Worm (Caenorhabditis elegans) whole organism, L2 larva: ENCODE data around the gene crb-1.

Source experiments
- aly-2 ChIP-seq: fragments of 150-350 bp; optimal IDR thresholded peaks from 2 replicates; lab custom pipeline; 2014; ENCODE audit warnings: missing biosample characterization, missing genetic modification characterization
- blmp-1 ChIP-seq: sonication (generic microtip); optimal IDR thresholded peaks from 2 replicates; lab custom pipeline; 2017; ENCODE audit warnings: missing genetic modification characterization, mild to moderate bottlenecking, missing compliant biosample characterization, antibody characterized with exemption, moderate library complexity; ENCODE audit not compliant: insufficient read depth
- ceh-82 ChIP-seq: fragments of 150-350 bp; optimal IDR thresholded peaks from 2 replicates; lab custom pipeline; 2014; ENCODE audit warnings: missing biosample characterization, missing genetic modification characterization
- lin-13 ChIP-seq: fragments of 150-350 bp; optimal IDR thresholded peaks from 2 replicates; lab custom pipeline; 2014; ENCODE audit warnings: missing biosample characterization, missing genetic modification reagents, missing genetic modification characterization
- nhr-237 ChIP-seq: fragments of 150-350 bp; optimal IDR thresholded peaks from 2 replicates; lab custom pipeline; 2014; ENCODE audit warnings: missing biosample characterization, missing genetic modification characterization
- unc-55 ChIP-seq: fragments of 150-350 bp; sonication (generic microtip); optimal IDR thresholded peaks from 3 replicates; lab custom pipeline; 2014; ENCODE audit warnings: missing biosample characterization, missing genetic modification reagents, missing genetic modification characterization
- ztf-11 ChIP-seq: sonication (generic microtip); optimal IDR thresholded peaks from 2 replicates; lab custom pipeline; 2017; ENCODE audit warnings: missing biosample characterization, missing genetic modification characterization

- no peak for TF ChIP-seq blmp-1 (tag; lab: Kevin White, UChicago)
- no peak for TF ChIP-seq ceh-82 (tag; lab: Kevin White, UChicago)
- no peak for TF ChIP-seq ztf-11
- TF ChIP-seq nhr-237 (tag; lab: Kevin White, UChicago) = no peak
- TF ChIP-seq aly-2 (tag; lab: Kevin White, UChicago) = no peak
- TF ChIP-seq lin-13 = no peak
- no peak for TF ChIP-seq unc-55
Measured at ce11 chrX:17398293-17398692, 15.5 kb downstream of the crb-1 start, which contains the start of gene F11C7.7.
